Fruit fly (Drosophila melanogaster) Kc167 (cell line): ENCODE results near the gene Hsp22.

ENCODE experiments used
- Myc ChIP-seq: fragments of >200 bp; optimal IDR thresholded peaks from 2 replicates; lab custom pipeline; 2017; ENCODE audit warnings: missing external identifiers
- psq ChIP-seq: fragments of >200 bp; optimal IDR thresholded peaks from 2 replicates; lab custom pipeline; 2017; ENCODE audit warnings: missing external identifiers

DNA sequence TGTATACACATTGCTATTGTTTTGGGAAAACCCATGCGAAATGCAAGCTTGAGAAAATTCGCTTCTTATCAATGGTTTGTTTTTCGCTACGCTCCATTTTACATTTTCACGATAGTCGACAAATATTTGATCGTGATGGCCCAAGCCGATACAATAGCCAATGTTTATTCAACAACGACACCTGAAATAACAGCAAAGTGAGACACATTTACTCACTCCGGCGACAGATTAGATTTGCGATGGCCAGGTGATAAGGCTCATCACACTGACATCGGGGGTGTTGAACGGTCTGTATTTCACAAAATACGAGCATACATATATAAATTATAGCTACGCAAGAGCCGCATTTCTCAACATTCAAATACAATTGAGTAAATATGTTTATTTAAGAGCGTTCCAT lies 24.4 kb downstream of the Hsp22 start:
- TF ChIP-seq Myc = no peak
- no peak for TF ChIP-seq psq
